Worm (Caenorhabditis elegans) whole organism, L4 larva: Measurements from ENCODE around the gene ckb-1.

ENCODE experiments used
- D1046.2 ChIP-seq: fragments of 200-800 bp; sonication (Bioruptor generic); IDR thresholded peaks from 2 replicates; pipeline ENCODE4 v1.3.6; 2022; ENCODE audit warnings: missing genetic modification characterization, missing compliant biosample characterization
- R02D3.7 ChIP-seq: fragments of 150-350 bp; sonication (generic microtip); optimal IDR thresholded peaks from 3 replicates; lab custom pipeline; 2014; ENCODE audit warnings: missing biosample characterization, missing genetic modification characterization
- Y48G9A.11 ChIP-seq: fragments of 200-800 bp; sonication (Bioruptor generic); IDR thresholded peaks from 2 replicates; pipeline ENCODE4 v1.3.6; 2022; ENCODE audit warnings: missing genetic modification reagents, missing genetic modification characterization, missing compliant biosample characterization
- Y5F2A.4 ChIP-seq: fragments of 200-800 bp; sonication (Bioruptor generic); optimal IDR thresholded peaks from 2 replicates; lab custom pipeline; 2018; ENCODE audit warnings: mild to moderate bottlenecking, missing genetic modification characterization, missing compliant biosample characterization
- ZK546.5 ChIP-seq, 2 experiments: sonication (generic microtip); optimal IDR thresholded peaks; 2 replicates each; lab custom pipeline; 2017; ENCODE audit warnings: missing biosample characterization in 2 of 2, missing genetic modification characterization in 2 of 2
- aha-1 ChIP-seq: fragments of 150-350 bp; peaks from one replicate; lab custom pipeline; 2014; ENCODE audit warnings: missing biosample characterization, missing genetic modification characterization
- arid-1 ChIP-seq: fragments of 200-800 bp; sonication (Bioruptor generic); conservative IDR thresholded peaks from 2 replicates; pipeline ENCODE4 v1.3.6; 2022; ENCODE audit warnings: missing genetic modification reagents, missing genetic modification characterization, missing compliant biosample characterization
- ceh-20 ChIP-seq: fragments of 200-800 bp; sonication (Bioruptor generic); IDR thresholded peaks from 2 replicates; pipeline ENCODE4 v1.3.6; 2022; ENCODE audit warnings: missing genetic modification reagents, missing genetic modification characterization, missing compliant biosample characterization
- dpl-1 ChIP-seq: fragments of 150-350 bp; optimal IDR thresholded peaks from 2 replicates; lab custom pipeline; 2014; ENCODE audit warnings: missing biosample characterization, missing genetic modification reagents, missing genetic modification characterization
- dve-1 ChIP-seq: sonication (generic microtip); optimal IDR thresholded peaks from 2 replicates; lab custom pipeline; 2017; ENCODE audit warnings: antibody characterized with exemption, mild to moderate bottlenecking, missing genetic modification characterization, missing compliant biosample characterization; ENCODE audit not compliant: insufficient read depth
- hlh-30 ChIP-seq: sonication (generic microtip); optimal IDR thresholded peaks from 2 replicates; lab custom pipeline; 2017; ENCODE audit warnings: antibody characterized with exemption, mild to moderate bottlenecking, missing genetic modification characterization, missing compliant biosample characterization; ENCODE audit not compliant: insufficient read depth
- lim-7 ChIP-seq: fragments of 200-800 bp; sonication (Bioruptor generic); IDR thresholded peaks from 2 replicates; pipeline ENCODE4 v1.3.6; 2022; ENCODE audit warnings: missing genetic modification characterization, missing compliant biosample characterization
- lin-1 ChIP-seq: fragments of 200-800 bp; sonication (Bioruptor generic); IDR thresholded peaks from 2 replicates; pipeline ENCODE4 v1.3.6; 2022; ENCODE audit warnings: missing genetic modification reagents, missing genetic modification characterization, missing compliant biosample characterization
- lin-38 ChIP-seq: fragments of 200-800 bp; sonication (Bioruptor generic); IDR thresholded peaks from 2 replicates; pipeline ENCODE4 v1.3.6; 2022; ENCODE audit warnings: missing genetic modification reagents, missing genetic modification characterization, missing compliant biosample characterization
- lin-39 ChIP-seq: fragments of 150-350 bp; optimal IDR thresholded peaks from 2 replicates; lab custom pipeline; 2014; ENCODE audit warnings: missing biosample characterization, missing genetic modification reagents, missing genetic modification characterization
- madf-5 ChIP-seq, 2 experiments: fragments of 200-800 bp; sonication (Bioruptor generic); IDR thresholded peaks; 2 replicates each; pipeline ENCODE4 v1.3.6; 2022; ENCODE audit warnings: missing compliant biosample characterization in 2 of 2, missing genetic modification characterization in 2 of 2
- mdl-1 ChIP-seq, 2 experiments: fragments of 150-350 bp in 1 of 2; sonication (generic microtip) in 1 of 2; optimal IDR thresholded peaks; 2 replicates each; lab custom pipeline; 2014 to 2017; ENCODE audit warnings: missing biosample characterization in 2 of 2, missing genetic modification characterization in 2 of 2
- mdt-29 ChIP-seq: fragments of 200-800 bp; sonication (Bioruptor generic); IDR thresholded peaks from 2 replicates; pipeline ENCODE4 v1.3.6; 2022; ENCODE audit warnings: missing genetic modification reagents, missing genetic modification characterization, missing compliant biosample characterization
- nhr-111 ChIP-seq: fragments of 200-800 bp; sonication (Bioruptor generic); optimal IDR thresholded peaks from 2 replicates; lab custom pipeline; 2018; ENCODE audit warnings: mild to moderate bottlenecking, missing genetic modification characterization, missing compliant biosample characterization
- nhr-237 ChIP-seq: sonication (generic microtip); optimal IDR thresholded peaks from 2 replicates; lab custom pipeline; 2017; ENCODE audit warnings: missing biosample characterization, missing genetic modification characterization
- nhr-42 ChIP-seq: fragments of 200-800 bp; sonication (Bioruptor generic); IDR thresholded peaks from 2 replicates; pipeline ENCODE4 v1.3.6; 2022; ENCODE audit warnings: missing genetic modification characterization, missing compliant biosample characterization
- nhr-48 ChIP-seq: sonication (generic microtip); optimal IDR thresholded peaks from 2 replicates; lab custom pipeline; 2016; ENCODE audit warnings: mild to moderate bottlenecking, missing genetic modification characterization, missing compliant biosample characterization
- nhr-6 ChIP-seq: fragments of 150-350 bp; optimal IDR thresholded peaks from 2 replicates; lab custom pipeline; 2014; ENCODE audit warnings: missing biosample characterization, missing genetic modification characterization
- nhr-77 ChIP-seq: fragments of 150-350 bp; optimal IDR thresholded peaks from 2 replicates; lab custom pipeline; 2014; ENCODE audit warnings: missing biosample characterization, missing genetic modification characterization
- pqm-1 ChIP-seq: sonication (generic microtip); optimal IDR thresholded peaks from 2 replicates; lab custom pipeline; 2017; ENCODE audit warnings: missing biosample characterization, missing genetic modification characterization
- snpc-4 ChIP-seq: fragments of 150-350 bp; optimal IDR thresholded peaks from 2 replicates; lab custom pipeline; 2014; ENCODE audit warnings: missing biosample characterization, missing genetic modification characterization
- spr-1 ChIP-seq: sonication (generic microtip); optimal IDR thresholded peaks from 2 replicates; lab custom pipeline; 2016; ENCODE audit warnings: mild to moderate bottlenecking, missing genetic modification characterization, missing compliant biosample characterization
- unc-62 ChIP-seq, 3 experiments: fragments of 150-350 bp in 1 of 3; sonication (generic microtip); optimal IDR thresholded peaks in 2 of 3; peaks in 1 of 3; 1 replicate in 1 of 3; 2 replicates in 2 of 3; lab custom pipeline; 2014 to 2017; ENCODE audit warnings: missing biosample characterization in 3 of 3, missing genetic modification characterization in 3 of 3, missing genetic modification reagents in 3 of 3, missing genotype in 1 of 3
- vab-7 ChIP-seq: fragments of 200-800 bp; sonication (Bioruptor generic); IDR thresholded peaks from 2 replicates; pipeline ENCODE4 v1.3.6; 2022; ENCODE audit warnings: missing genetic modification reagents, missing genetic modification characterization, missing compliant biosample characterization
- zfp-2 ChIP-seq: sonication (generic microtip); optimal IDR thresholded peaks from 2 replicates; lab custom pipeline; 2016; ENCODE audit warnings: mild to moderate bottlenecking, missing genetic modification characterization, missing compliant biosample characterization

Gene ckb-1

ce11 chrIII:4404339-4404836, 39.3 kb downstream of the ckb-1 start, which contains the start of the genes R07E5.17 and snfc-5:
R07E5.17 (minus strand) TSS chrIII:4404436.
snfc-5 (plus strand) TSS chrIII:4404786.
- TF ChIP-seq dpl-1 (GFP tag; lab: Kevin White, UChicago) (peak; percentile 47), Y48G9A.11 (GFP tag; lab: Robert Waterston, UW) (no peak), ceh-20 (GFP tag; lab: Robert Waterston, UW) (no peak), pqm-1 (tag; lab: Kevin White, UChicago) (peak; percentile 25), mdl-1 (tag; optimal IDR thresholded peaks at IDR 0.05; lab: Kevin White, UChicago) (peak in 1 of 2 experiments; percentile 21), lin-38 (peak; percentile 82), nhr-77 (tag; lab: Kevin White, UChicago) (peak; percentile 46)

ce11 chrIII:4405986-4406385, 40.9 kb downstream of the ckb-1 start, which contains the start of gene rnp-4:
rnp-4 (plus strand) TSS chrIII:4406286.
- TF ChIP-seq lin-39 (tag; lab: Kevin White, UChicago) (no peak), R02D3.7 (no peak), lin-1 (GFP tag; lab: Robert Waterston, UW) (no peak), nhr-237 (tag; lab: Kevin White, UChicago) (no peak), nhr-48 (tag; lab: Kevin White, UChicago) (no peak), hlh-30 (tag; lab: Kevin White, UChicago) (no peak), mdt-29 (GFP tag; lab: Robert Waterston, UW) (no peak), arid-1 (GFP tag; lab: Robert Waterston, UW) (no peak), lim-7 (no peak)
- TF ChIP-seq, all 104 proteins: peak for 0

ce11 chrIII:4407144-4407543, 42.1 kb downstream of the ckb-1 start, which contains the start of gene prdx-3:
prdx-3 (plus strand) TSS chrIII:4407444.
- TF ChIP-seq madf-5 (GFP tag; IDR thresholded peaks at IDR 0.05; lab: Robert Waterston, UW) (no peak), unc-62 (GFP tag; optimal IDR thresholded peaks at IDR 0.05 in 1 of 2; lab: Kevin White, UChicago) (peak in 1 of 2 experiments; percentile 49), unc-62 (tag; optimal IDR thresholded peaks at IDR 0.05; lab: Kevin White, UChicago) (no peak), snpc-4 (no peak), D1046.2 (GFP tag; lab: Robert Waterston, UW) (no peak), lin-38 (0 out of 2 replicates have a peak, but pooled peaks have one; percentile 9), dpl-1 (GFP tag; lab: Kevin White, UChicago) (no peak)
- TF ChIP-seq, all 104 proteins: peak for 2

ce11 chrIII:4408251-4408650, 43.2 kb downstream of the ckb-1 start, which contains the start of gene gpch-1:
gpch-1 (plus strand) TSS chrIII:4408551.
- TF ChIP-seq snpc-4 (no peak), Y48G9A.11 (GFP tag; lab: Robert Waterston, UW) (no peak), spr-1 (tag; lab: Kevin White, UChicago) (no peak), zfp-2 (tag; lab: Kevin White, UChicago) (no peak), nhr-42 (no peak), lim-7 (no peak), lin-39 (tag; lab: Kevin White, UChicago) (no peak), aha-1 (tag; lab: Kevin White, UChicago) (no peak), nhr-77 (tag; lab: Kevin White, UChicago) (no peak), nhr-111 (GFP tag; lab: Kevin White, UChicago) (no peak), vab-7 (GFP tag; lab: Robert Waterston, UW) (no peak), nhr-6 (tag; lab: Kevin White, UChicago) (no peak), arid-1 (GFP tag; lab: Robert Waterston, UW) (no peak), ceh-20 (GFP tag; lab: Robert Waterston, UW) (no peak), ZK546.5 (tag; optimal IDR thresholded peaks at IDR 0.05; lab: Kevin White, UChicago) (no peak), dve-1 (tag; lab: Kevin White, UChicago) (no peak), Y5F2A.4 (GFP tag; lab: Kevin White, UChicago) (no peak)
- TF ChIP-seq, all 104 proteins: peak for 0
